Fruit fly (Drosophila melanogaster): ENCODE measurements around the gene Sws1.

- TF ChIP-seq CG8478 (optimal IDR thresholded peaks at IDR 0.05) (no peak), CTCF (optimal IDR thresholded peaks at IDR 0.05) (no peak)
These were observed 45.0 kb upstream of the Sws1 start, which contains the start of gene CG43403 for dm6 chr2L:2619887-2620286.
